Worm (Caenorhabditis elegans) whole organism, L1 larva: ENCODE results near the gene ZK1320.3.

Experiments used
- ceh-8 ChIP-seq: fragments of 200-800 bp; sonication (Bioruptor generic); optimal IDR thresholded peaks from 2 replicates; lab custom pipeline; 2018; ENCODE audit warnings: mild to moderate bottlenecking, missing genetic modification characterization, moderate library complexity, missing compliant biosample characterization
- jun-1 ChIP-seq: fragments of 150-350 bp; optimal IDR thresholded peaks from 2 replicates; lab custom pipeline; 2014; ENCODE audit warnings: missing biosample characterization, missing genetic modification reagents, missing genetic modification characterization
- lin-13 ChIP-seq: fragments of 150-350 bp; optimal IDR thresholded peaks from 2 replicates; lab custom pipeline; 2014; ENCODE audit warnings: missing biosample characterization, missing genetic modification reagents, missing genetic modification characterization
- mep-1 ChIP-seq: fragments of 150-350 bp; optimal IDR thresholded peaks from 2 replicates; lab custom pipeline; 2014; ENCODE audit warnings: missing biosample characterization, missing genetic modification characterization
- nhr-12 ChIP-seq: sonication (generic microtip); optimal IDR thresholded peaks from 2 replicates; lab custom pipeline; 2017; ENCODE audit warnings: missing biosample characterization, missing genetic modification characterization
- nhr-20 ChIP-seq: sonication (generic microtip); optimal IDR thresholded peaks from 2 replicates; lab custom pipeline; 2016; ENCODE audit warnings: mild to moderate bottlenecking, missing genetic modification characterization, missing compliant biosample characterization
- nhr-28 ChIP-seq: fragments of 150-350 bp; optimal IDR thresholded peaks from 2 replicates; lab custom pipeline; 2014; ENCODE audit warnings: missing biosample characterization, missing genetic modification characterization
- snpc-4 ChIP-seq: fragments of 150-350 bp; optimal IDR thresholded peaks from 2 replicates; lab custom pipeline; 2014; ENCODE audit warnings: missing biosample characterization, missing genetic modification characterization
- unc-86 ChIP-seq: sonication (generic microtip); optimal IDR thresholded peaks from 2 replicates; lab custom pipeline; 2016; ENCODE audit warnings: missing genetic modification characterization, missing compliant biosample characterization
- unc-98 ChIP-seq: fragments of 200-800 bp; sonication (Bioruptor generic); IDR thresholded peaks from 2 replicates; pipeline ENCODE4 v1.3.6; 2022; ENCODE audit warnings: missing genetic modification characterization, missing compliant biosample characterization

DNA sequence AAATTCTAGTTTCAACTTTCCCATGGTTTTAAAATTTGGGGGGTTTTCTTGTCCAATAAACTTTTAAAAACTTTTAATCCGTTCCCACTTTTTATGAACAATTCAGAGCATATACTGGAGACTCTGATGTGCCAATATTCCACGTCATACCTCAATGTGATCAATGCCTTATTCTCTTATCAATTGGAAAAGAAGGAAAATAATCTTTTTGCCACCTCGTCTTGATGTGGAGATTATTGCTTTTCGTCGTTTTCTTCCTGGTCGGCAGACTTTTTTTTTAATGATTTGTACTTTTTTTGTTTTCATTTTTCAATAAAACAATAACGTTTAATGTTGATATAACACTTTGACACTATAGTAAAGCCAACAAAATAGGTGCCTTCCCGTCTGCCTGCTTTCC, 17.3 kb upstream of the ZK1320.3 start:
- TF ChIP-seq lin-13 (GFP tag; lab: Kevin White, UChicago) (no peak), nhr-20 (no peak), ceh-8 (GFP tag; lab: Kevin White, UChicago) (no peak), unc-86 (no peak), jun-1 (tag; lab: Kevin White, UChicago) (no peak), snpc-4 (no peak), mep-1 (tag; lab: Kevin White, UChicago) (no peak), nhr-28 (tag; lab: Kevin White, UChicago) (no peak), nhr-12 (no peak), unc-98 (GFP tag; lab: Robert Waterston, UW) (no peak)
